Worm (Caenorhabditis elegans): ENCODE results near the gene arrd-4.

Gene arrd-4

DNA sequence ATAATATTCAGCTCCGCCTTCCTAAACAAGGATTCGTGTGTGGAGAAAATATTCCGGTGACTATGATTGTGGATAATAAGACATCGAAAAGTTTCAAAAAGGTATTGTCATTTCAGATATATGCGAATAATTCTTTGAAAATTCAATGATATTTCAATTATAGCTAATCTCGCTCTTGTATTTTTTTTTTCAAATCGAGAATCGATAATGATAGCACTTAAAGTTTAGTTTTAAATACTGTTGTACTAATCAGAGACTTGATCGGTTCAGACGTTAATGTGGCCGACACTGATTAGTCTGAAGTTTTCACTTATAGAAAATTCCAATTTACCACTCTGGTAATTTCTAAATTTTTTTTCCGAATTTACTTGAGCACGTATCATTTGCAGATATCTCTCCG, 2.2 kb downstream of the arrd-4 start:
- no peak for TF ChIP-seq mab-5 (tag; optimal IDR thresholded peaks at IDR 0.05)
- TF ChIP-seq ceh-16 (tag; optimal IDR thresholded peaks at IDR 0.05): no peak
- no peak for TF ChIP-seq lsy-2 (tag; optimal IDR thresholded peaks at IDR 0.05)
- TF ChIP-seq egl-27 (tag; optimal IDR thresholded peaks at IDR 0.05): no peak
- no peak for TF ChIP-seq nhr-11 (tag; optimal IDR thresholded peaks at IDR 0.05)
- TF ChIP-seq nhr-10 (tag; optimal IDR thresholded peaks at IDR 0.05): no peak
- TF ChIP-seq C34F6.9 (tag; optimal IDR thresholded peaks at IDR 0.05): no peak
- TF ChIP-seq ceh-82 (tag; optimal IDR thresholded peaks at IDR 0.05): no peak
- TF ChIP-seq ama-1 (optimal IDR thresholded peaks at IDR 0.05): no peak
- no peak for TF ChIP-seq nhr-6 (tag; optimal IDR thresholded peaks at IDR 0.05)
- TF ChIP-seq nhr-237 (tag; optimal IDR thresholded peaks at IDR 0.05): no peak
- no peak for TF ChIP-seq blmp-1 (tag; optimal IDR thresholded peaks at IDR 0.05; ENCODE audit: insufficient read depth)
- TF ChIP-seq nhr-21 (tag; optimal IDR thresholded peaks at IDR 0.05): no peak
- TF ChIP-seq sma-9 (GFP tag; optimal IDR thresholded peaks at IDR 0.05): no peak
- TF ChIP-seq sma-9 (tag; optimal IDR thresholded peaks at IDR 0.05): no peak
- TF ChIP-seq unc-55 (GFP tag; optimal IDR thresholded peaks at IDR 0.05): no peak
- TF ChIP-seq lin-39 (tag; optimal IDR thresholded peaks at IDR 0.05): no peak
- no peak for TF ChIP-seq lin-11 (tag; optimal IDR thresholded peaks at IDR 0.05)
- no peak for TF ChIP-seq elt-3 (tag; optimal IDR thresholded peaks at IDR 0.05)
- no peak for TF ChIP-seq elt-1 (tag; optimal IDR thresholded peaks at IDR 0.05)

DNA sequence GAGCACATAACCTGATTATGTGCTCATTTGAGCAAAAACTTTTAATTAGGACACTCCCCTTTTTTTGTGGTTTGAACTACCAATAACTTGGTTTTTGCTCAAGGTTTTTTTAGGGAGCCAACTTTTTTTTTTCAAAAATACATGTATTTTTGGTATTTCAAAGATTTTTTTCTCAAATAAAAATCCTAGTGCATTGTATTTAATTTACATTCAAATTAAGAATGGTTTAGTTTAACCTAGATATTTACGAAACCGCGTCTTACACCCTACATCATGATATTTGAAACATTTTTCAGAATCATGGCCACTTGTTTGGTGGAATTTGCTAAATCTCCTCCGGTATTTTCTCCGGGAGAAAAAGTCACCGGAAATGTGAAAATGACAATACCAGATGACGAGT, 3.2 kb downstream of the arrd-4 start, which contains the start of gene arrd-5:
arrd-5 (plus strand) TSS at position 301 of the 400 bp plus-strand sequence.
- no peak for TF ChIP-seq nhr-12 (tag; optimal IDR thresholded peaks at IDR 0.05)
- no peak for TF ChIP-seq C34F6.9 (tag; optimal IDR thresholded peaks at IDR 0.05)
- TF ChIP-seq sma-3 (GFP tag; optimal IDR thresholded peaks at IDR 0.05): no peak
- no peak for TF ChIP-seq ama-1 (optimal IDR thresholded peaks at IDR 0.05)
- TF ChIP-seq R02D3.7 (tag; optimal IDR thresholded peaks at IDR 0.05): no peak
- no peak for TF ChIP-seq gmeb-1 (tag; optimal IDR thresholded peaks at IDR 0.05)
- no peak for TF ChIP-seq ceh-82 (tag; optimal IDR thresholded peaks at IDR 0.05)
- TF ChIP-seq zag-1 (tag; optimal IDR thresholded peaks at IDR 0.05): no peak
- no peak for TF ChIP-seq blmp-1 (tag; optimal IDR thresholded peaks at IDR 0.05; ENCODE audit: insufficient read depth)

DNA sequence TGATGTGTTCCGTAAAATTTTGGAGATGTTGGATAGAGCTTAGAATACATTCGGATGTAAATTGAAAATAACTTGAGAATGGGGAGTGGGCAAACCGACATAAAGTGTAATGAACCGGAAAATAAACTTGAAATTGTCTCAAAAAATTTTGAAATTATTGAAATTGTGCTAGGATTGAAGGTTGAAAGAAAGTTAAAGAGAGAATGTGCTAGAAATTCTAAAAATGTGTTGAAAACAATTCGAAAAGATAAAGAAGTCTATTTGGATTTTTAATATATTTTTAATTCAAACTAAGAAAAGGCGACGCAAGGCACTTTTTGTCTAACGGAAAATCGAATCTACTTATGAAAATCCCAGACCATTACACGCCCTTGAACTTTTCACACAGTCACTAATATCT, 4.3 kb downstream of the arrd-4 start, which contains the start of gene ZK938.3:
ZK938.3 (minus strand) TSS at position 101 of the 400 bp plus-strand sequence.
- TF ChIP-seq elt-1 (tag; optimal IDR thresholded peaks at IDR 0.05) (no peak), unc-62 (GFP tag; optimal IDR thresholded peaks at IDR 0.05) (no peak)

DNA sequence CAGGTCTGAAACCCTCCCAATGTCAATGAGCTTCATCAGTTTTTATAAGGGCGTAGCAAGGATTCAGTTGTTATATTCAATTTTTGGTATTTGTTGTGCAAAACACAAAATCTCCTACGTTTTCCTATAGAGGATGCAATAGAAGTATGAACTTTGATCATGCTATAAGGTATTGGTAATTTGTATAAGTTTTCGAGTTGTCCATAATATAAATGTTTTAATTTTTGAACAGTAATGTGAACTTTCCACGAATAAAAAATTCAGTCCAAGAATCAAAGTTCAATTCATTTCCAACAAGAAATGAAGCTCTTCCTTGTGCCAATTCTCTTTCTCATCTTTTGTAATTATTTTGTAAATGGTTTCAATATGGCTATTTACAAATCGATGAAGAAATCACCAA, 7.1 kb downstream of the arrd-4 start, which contains the start of gene ZK938.12:
ZK938.12 (plus strand) TSS at position 301 of the 400 bp plus-strand sequence.
- TF ChIP-seq ztf-4 (tag; optimal IDR thresholded peaks at IDR 0.05) (no peak), F13H6.1 (tag; optimal IDR thresholded peaks at IDR 0.05) (no peak), ztf-11 (tag; optimal IDR thresholded peaks at IDR 0.05) (no peak), lin-13 (GFP tag; optimal IDR thresholded peaks at IDR 0.05) (no peak), egl-27 (tag; optimal IDR thresholded peaks at IDR 0.05) (no peak), blmp-1 (tag; optimal IDR thresholded peaks at IDR 0.05; ENCODE audit: insufficient read depth) (no peak), nhr-25 (tag; optimal IDR thresholded peaks at IDR 0.05) (no peak), nhr-6 (tag; optimal IDR thresholded peaks at IDR 0.05) (no peak), nhr-10 (tag; optimal IDR thresholded peaks at IDR 0.05) (no peak), lin-11 (tag; optimal IDR thresholded peaks at IDR 0.05) (no peak), unc-62 (GFP tag; optimal IDR thresholded peaks at IDR 0.05) (no peak), sma-9 (GFP tag; optimal IDR thresholded peaks at IDR 0.05) (no peak), sma-9 (tag; optimal IDR thresholded peaks at IDR 0.05) (no peak)

DNA sequence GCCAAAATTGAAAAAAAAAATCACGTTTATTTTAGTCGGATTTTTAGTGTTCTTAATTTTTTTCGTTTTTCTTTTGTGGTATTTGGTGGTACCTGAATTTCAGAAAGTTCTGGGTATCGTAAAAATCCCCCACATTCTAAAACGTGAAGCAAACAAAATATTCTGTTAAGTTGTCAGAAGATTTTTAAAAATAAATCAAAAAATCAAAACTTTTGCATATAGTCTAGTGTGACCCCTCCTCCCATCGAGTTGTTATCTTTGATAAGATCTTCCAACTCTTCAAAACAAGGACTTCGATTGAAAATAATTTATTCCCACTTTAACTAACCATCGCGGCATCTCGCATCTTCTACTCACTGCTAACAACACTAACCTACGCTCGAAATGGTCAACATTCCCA, 9.0 kb downstream of the arrd-4 start, which contains the start of gene ZK938.1:
ZK938.1 (plus strand) TSS at position 301 of the 400 bp plus-strand sequence.
- TF ChIP-seq blmp-1 (tag; optimal IDR thresholded peaks at IDR 0.05; ENCODE audit: insufficient read depth): no peak

DNA sequence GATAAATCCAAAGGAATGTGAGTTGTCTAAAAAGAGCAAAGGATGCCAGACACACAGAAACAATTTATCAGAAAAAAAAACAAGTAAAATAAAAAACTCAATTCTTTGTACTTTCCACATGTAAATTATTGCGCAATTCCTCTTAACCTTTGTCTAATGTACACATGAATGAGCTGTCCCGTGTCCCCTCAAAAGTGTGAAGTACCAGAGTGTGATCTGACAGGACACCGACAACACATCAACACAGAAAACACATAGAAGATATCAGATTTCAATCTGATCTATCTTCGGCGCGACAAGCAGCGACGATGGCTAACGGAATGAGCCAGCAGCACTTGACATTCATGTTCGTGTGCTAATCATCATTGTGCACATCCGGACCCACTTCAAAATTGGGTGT, 9.6 kb downstream of the arrd-4 start:
- TF ChIP-seq ama-1 (optimal IDR thresholded peaks at IDR 0.05): no peak
- no peak for TF ChIP-seq zag-1 (tag; optimal IDR thresholded peaks at IDR 0.05)

DNA sequence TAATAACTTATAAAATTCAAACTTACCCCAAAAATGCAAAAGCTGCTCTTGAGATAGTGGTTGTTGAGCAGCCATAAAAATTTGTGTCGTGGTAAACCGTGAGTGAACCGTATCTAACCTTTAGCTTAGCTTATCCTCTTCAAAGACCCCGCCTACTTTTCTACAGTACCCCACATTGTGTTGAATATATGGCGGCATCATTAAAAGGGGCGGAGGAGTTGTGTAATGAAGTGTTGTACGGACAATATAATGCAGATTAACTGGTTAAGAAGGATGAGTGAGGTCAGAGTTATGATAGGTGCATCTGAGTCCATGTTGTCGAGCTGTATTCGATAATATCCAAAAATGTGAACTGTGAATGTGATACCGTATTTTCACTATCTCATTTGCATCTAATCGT, 10.3 kb downstream of the arrd-4 start, which contains the start of gene eyg-1:
eyg-1 (minus strand) TSS at position 101 of the 400 bp plus-strand sequence.
- TF ChIP-seq ceh-82 (tag; optimal IDR thresholded peaks at IDR 0.05): no peak
- TF ChIP-seq nhr-10 (tag; optimal IDR thresholded peaks at IDR 0.05): no peak
- no peak for TF ChIP-seq sma-9 (GFP tag; optimal IDR thresholded peaks at IDR 0.05)
- no peak for TF ChIP-seq sma-9 (tag; optimal IDR thresholded peaks at IDR 0.05)
